Fruit fly (Drosophila melanogaster): ENCODE data around the gene CecC.

The CecC gene

DNA sequence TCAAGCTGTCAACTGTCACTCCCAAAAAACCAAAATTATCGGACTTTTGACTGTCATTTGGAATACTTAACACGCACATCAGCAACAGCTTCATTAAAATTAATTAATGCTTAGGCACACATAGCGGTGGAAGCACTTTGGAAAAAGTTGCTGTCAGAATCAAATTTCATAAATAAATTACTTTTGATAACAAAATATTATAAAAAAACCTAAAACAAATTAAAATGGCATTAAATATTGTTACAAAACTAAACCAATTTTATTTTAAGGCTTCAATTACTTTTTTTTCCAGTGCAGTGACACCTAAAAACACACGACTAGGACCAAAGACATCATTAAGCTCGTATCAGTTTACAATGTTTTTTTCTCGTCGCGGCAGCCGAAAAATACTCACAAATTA lies 39.9 kb downstream of the CecC start (continued):
- peak; percentile 58 for TF ChIP-seq Smox (GFP tag; optimal IDR thresholded peaks at IDR 0.05)
- TF ChIP-seq svp (GFP tag), result peak; percentile 51
- TF ChIP-seq CG11902 (GFP tag; optimal IDR thresholded peaks at IDR 0.05), result peak; percentile 19
- TF ChIP-seq net (GFP tag; optimal IDR thresholded peaks at IDR 0.05), result peak; percentile 21
- peak; percentile 67 for TF ChIP-seq achi (GFP tag; optimal IDR thresholded peaks at IDR 0.05)
- peak; percentile 49 for TF ChIP-seq CG32006 (GFP tag; optimal IDR thresholded peaks at IDR 0.05)
- TF ChIP-seq Ets96B (tag; optimal IDR thresholded peaks at IDR 0.05), result peak; percentile 45
- TF ChIP-seq Sox14 (GFP tag; optimal IDR thresholded peaks at IDR 0.05), result peak; percentile 37
- TF ChIP-seq CG11294 (GFP tag; IDR thresholded peaks at IDR 0.05), result no peak
- peak; percentile 20 for TF ChIP-seq CG31627 (GFP tag; optimal IDR thresholded peaks at IDR 0.05)
- peak; percentile 44; the same call in 1 of the 2 replicates for TF ChIP-seq CG15336 (GFP tag; IDR thresholded peaks at IDR 0.05)
- TF ChIP-seq CG8119 (GFP tag; IDR thresholded peaks at IDR 0.05), result peak; percentile 73
- no peak for TF ChIP-seq CG11762 (GFP tag; optimal IDR thresholded peaks at IDR 0.05; ENCODE audit: insufficient read depth)
- peak; percentile 56 for TF ChIP-seq topi (GFP tag; optimal IDR thresholded peaks at IDR 0.05)
- peak in 1 of 2 experiments; percentile 2 for TF ChIP-seq ss (GFP tag; optimal IDR thresholded peaks at IDR 0.05)
- peak; percentile 52 for TF ChIP-seq pdm3 (GFP tag; optimal IDR thresholded peaks at IDR 0.05)
- peak; percentile 64 for TF ChIP-seq OdsH (GFP tag; optimal IDR thresholded peaks at IDR 0.05)
- peak; percentile 93 for TF ChIP-seq Eip78C (GFP tag)
- TF ChIP-seq dac (GFP tag; optimal IDR thresholded peaks at IDR 0.05), result no peak
- no peak for TF ChIP-seq CG1621 (tag; optimal IDR thresholded peaks at IDR 0.05)
- TF ChIP-seq Blimp-1 (GFP tag; optimal IDR thresholded peaks at IDR 0.05), result no peak

DNA sequence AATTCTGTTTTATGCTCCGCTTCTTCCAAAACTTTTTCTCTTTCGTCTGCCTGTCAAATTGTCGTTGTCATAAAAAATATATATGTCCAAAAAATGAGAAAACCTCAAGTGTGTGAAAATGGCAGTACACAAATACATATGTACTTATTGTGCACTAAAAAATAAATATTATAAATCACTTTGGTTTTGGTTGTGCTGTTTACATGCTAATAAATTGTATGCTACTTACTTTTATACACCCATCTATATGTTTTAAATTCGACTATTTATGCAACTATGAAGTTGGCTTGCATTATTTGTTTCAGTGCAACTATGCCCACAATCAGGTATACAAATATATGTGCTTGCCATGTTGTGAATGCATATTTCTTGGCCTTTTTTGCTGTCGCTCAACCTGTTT lies 41.3 kb downstream of the CecC start:
- TF ChIP-seq salr (GFP tag; optimal IDR thresholded peaks at IDR 0.05) (peak; percentile 48 to 59), spab (GFP tag; optimal IDR thresholded peaks at IDR 0.05) (peak; percentile 69), svp (GFP tag) (peak; percentile 98), CG10669 (GFP tag; optimal IDR thresholded peaks at IDR 0.05) (peak; percentile 74), Lpt (GFP tag; optimal IDR thresholded peaks at IDR 0.05) (peak; percentile 24), CG11294 (GFP tag; IDR thresholded peaks at IDR 0.05) (no peak), CG6276 (GFP tag; optimal IDR thresholded peaks at IDR 0.05) (no peak), Hr39 (GFP tag; optimal IDR thresholded peaks at IDR 0.05) (peak; percentile 79), esn (GFP tag; optimal IDR thresholded peaks at IDR 0.05) (peak; percentile 95), dac (GFP tag; optimal IDR thresholded peaks at IDR 0.05) (no peak), CG11902 (GFP tag; optimal IDR thresholded peaks at IDR 0.05) (peak; percentile 73), fd85E (GFP tag; optimal IDR thresholded peaks at IDR 0.05) (no peak), CG9139 (GFP tag; optimal IDR thresholded peaks at IDR 0.05) (peak; percentile 54), ss (GFP tag; optimal IDR thresholded peaks at IDR 0.05) (peak; percentile 73 to 81), Met (GFP tag; optimal IDR thresholded peaks at IDR 0.05) (peak; percentile 97), Hr38 (GFP tag; optimal IDR thresholded peaks at IDR 0.05) (no peak), CG8119 (GFP tag; IDR thresholded peaks at IDR 0.05) (peak; percentile 63; the same call in 2 of the 3 replicates), dsx (GFP tag; optimal IDR thresholded peaks at IDR 0.05; ENCODE audit: poor library complexity, severe bottlenecking) (peak; percentile 85), CG10631 (GFP tag; optimal IDR thresholded peaks at IDR 0.05) (peak; percentile 85), Eip75B (GFP tag; optimal IDR thresholded peaks at IDR 0.05) (peak; percentile 89), CG3919 (GFP tag; optimal IDR thresholded peaks at IDR 0.05) (peak; percentile 76), CG4318 (GFP tag; optimal IDR thresholded peaks at IDR 0.05) (peak; percentile 10), Hr4 (GFP tag; optimal IDR thresholded peaks at IDR 0.05) (peak; percentile 80), topi (GFP tag; optimal IDR thresholded peaks at IDR 0.05) (peak; percentile 94), CG7368 (GFP tag; optimal IDR thresholded peaks at IDR 0.05) (peak; percentile 83), Gug (GFP tag; IDR thresholded peaks at IDR 0.05) (peak; percentile 63), CG1621 (tag; optimal IDR thresholded peaks at IDR 0.05) (peak; percentile 80), net (GFP tag; optimal IDR thresholded peaks at IDR 0.05) (peak; percentile 79), vri (GFP tag; optimal IDR thresholded peaks at IDR 0.05) (peak; percentile 88), pdm3 (GFP tag; optimal IDR thresholded peaks at IDR 0.05) (peak; percentile 78), Sox14 (GFP tag; optimal IDR thresholded peaks at IDR 0.05) (peak; percentile 78), Sox15 (GFP tag; optimal IDR thresholded peaks at IDR 0.05) (peak; percentile 68), lz (GFP tag; optimal IDR thresholded peaks at IDR 0.05) (peak; percentile 92), CG6163 (GFP tag; IDR thresholded peaks at IDR 0.05) (peak; percentile 89), fkh (GFP tag; optimal IDR thresholded peaks at IDR 0.05) (no peak), Ets21C (GFP tag; optimal IDR thresholded peaks at IDR 0.05) (peak; percentile 74), CG11762 (GFP tag; optimal IDR thresholded peaks at IDR 0.05; ENCODE audit: insufficient read depth) (peak; percentile 56), CG6792 (GFP tag; optimal IDR thresholded peaks at IDR 0.05) (peak; percentile 91), achi (GFP tag; optimal IDR thresholded peaks at IDR 0.05) (peak; percentile 68), Smox (GFP tag; optimal IDR thresholded peaks at IDR 0.05) (peak; percentile 88), CG6808 (GFP tag; optimal IDR thresholded peaks at IDR 0.05) (peak; percentile 62)

Data from whole organism, prepupa.